Fruit fly (Drosophila melanogaster) whole organism, wandering third instar larva: ENCODE measurements around the gene Gs2.

Experiments
- N ChIP-seq: fragments of >200 bp; optimal IDR thresholded peaks from 2 replicates; lab custom pipeline; 2018; ENCODE audit warnings: missing biosample characterization, missing external identifiers, missing genetic modification characterization
- dmrt93B ChIP-seq: fragments of 200-800 bp; sonication (Bioruptor generic); optimal IDR thresholded peaks from 2 replicates; lab custom pipeline; 2018; ENCODE audit warnings: missing biosample characterization, mild to moderate bottlenecking, missing genetic modification characterization

DNA sequence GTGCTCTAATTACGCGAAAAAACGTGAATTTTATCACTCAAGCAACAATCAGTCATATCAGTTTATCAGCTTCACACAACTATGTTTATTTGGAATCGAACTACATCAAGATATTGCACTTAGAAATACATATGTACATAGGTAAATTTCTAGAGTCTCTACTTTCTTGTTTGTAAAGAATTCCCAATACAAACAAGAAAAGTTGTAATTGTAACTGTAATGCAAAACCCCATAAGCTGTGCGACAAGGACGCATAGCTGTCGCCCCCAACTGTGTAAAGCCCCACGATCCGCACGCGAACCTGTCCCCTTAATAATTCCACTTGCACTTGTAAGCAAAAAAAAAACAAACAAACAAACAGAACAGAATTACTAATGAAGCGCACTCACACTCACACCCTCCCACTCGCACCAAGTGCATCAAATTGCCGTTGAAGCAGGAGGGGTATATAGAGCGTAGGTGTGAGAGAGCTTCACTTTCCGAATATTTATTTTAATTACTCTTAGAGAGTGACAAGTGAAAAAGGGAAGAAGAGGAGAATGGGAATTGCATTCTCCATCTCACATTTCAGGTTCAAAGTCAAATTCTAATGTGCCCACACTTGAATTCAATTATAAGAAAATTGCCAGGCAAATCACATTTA is 3.4 kb downstream of the Gs2 start:
- TF ChIP-seq N (GFP tag; lab: Kevin White, UChicago) (no peak), dmrt93B (GFP tag; lab: Kevin White, UChicago) (no peak)
